Worm (Caenorhabditis elegans) whole organism, L1 larva: ENCODE measurements around the gene bgal-1.
A peak's percentile ranks its signal among the peaks of the same experiment; 100 is the strongest.

ENCODE experiments used
- C04F5.9 ChIP-seq: sonication (generic microtip); optimal IDR thresholded peaks from 2 replicates; lab custom pipeline; 2016; ENCODE audit warnings: missing genetic modification characterization, missing compliant biosample characterization
- C34B4.2 ChIP-seq: sonication (generic microtip); optimal IDR thresholded peaks from 2 replicates; lab custom pipeline; 2017; ENCODE audit warnings: mild to moderate bottlenecking, missing genetic modification characterization, missing compliant biosample characterization
- F16B12.6 ChIP-seq: fragments of 150-350 bp; optimal IDR thresholded peaks from 2 replicates; lab custom pipeline; 2014; ENCODE audit warnings: missing biosample characterization, missing genetic modification characterization
- aha-1 ChIP-seq: fragments of 150-350 bp; optimal IDR thresholded peaks from 2 replicates; lab custom pipeline; 2014; ENCODE audit warnings: missing biosample characterization, missing genetic modification characterization
- alr-1 ChIP-seq: fragments of 200-800 bp; sonication (Bioruptor generic); optimal IDR thresholded peaks from 2 replicates; lab custom pipeline; 2018; ENCODE audit warnings: borderline replicate concordance, mild to moderate bottlenecking, missing genetic modification characterization, missing compliant biosample characterization
- blmp-1 ChIP-seq: fragments of 150-350 bp; optimal IDR thresholded peaks from 2 replicates; lab custom pipeline; 2014; ENCODE audit warnings: missing biosample characterization, missing genetic modification characterization
- ceh-63 ChIP-seq: fragments of 200-800 bp; sonication (Bioruptor generic); optimal IDR thresholded peaks from 2 replicates; lab custom pipeline; 2018; ENCODE audit warnings: mild to moderate bottlenecking, missing genetic modification characterization, missing compliant biosample characterization
- ceh-8 ChIP-seq: fragments of 200-800 bp; sonication (Bioruptor generic); optimal IDR thresholded peaks from 2 replicates; lab custom pipeline; 2018; ENCODE audit warnings: mild to moderate bottlenecking, missing genetic modification characterization, moderate library complexity, missing compliant biosample characterization
- ceh-82 ChIP-seq, 3 experiments: fragments of 150-350 bp in 1 of 3; sonication (generic microtip) in 2 of 3; optimal IDR thresholded peaks; 2 replicates each; lab custom pipeline; 2014 to 2017; ENCODE audit warnings: missing biosample characterization in 3 of 3, missing genetic modification characterization in 3 of 3
- ces-1 ChIP-seq: fragments of 150-350 bp; optimal IDR thresholded peaks from 2 replicates; lab custom pipeline; 2014; ENCODE audit warnings: missing biosample characterization, missing genetic modification reagents, missing genetic modification characterization
- dsc-1 ChIP-seq: sonication (generic microtip); optimal IDR thresholded peaks from 2 replicates; lab custom pipeline; 2016; ENCODE audit warnings: mild to moderate bottlenecking, missing genetic modification characterization, missing compliant biosample characterization
- efl-1 ChIP-seq, 4 experiments: fragments of 150-350 bp; optimal IDR thresholded peaks in 3 of 4; peaks in 1 of 4; 1 replicate in 1 of 4; 2 replicates in 3 of 4; lab custom pipeline; 2014; ENCODE audit warnings: missing biosample characterization in 2 of 4, missing genetic modification characterization in 2 of 4, missing genetic modification reagents in 2 of 4
- egl-27 ChIP-seq, 2 experiments: fragments of 150-350 bp in 1 of 2; sonication (generic microtip); optimal IDR thresholded peaks; 3 replicates each; lab custom pipeline; 2017 to 2018; ENCODE audit warnings: missing biosample characterization in 2 of 2, missing genetic modification characterization in 2 of 2, missing genetic modification reagents in 2 of 2
- elt-2 ChIP-seq: sonication (generic microtip); optimal IDR thresholded peaks from 2 replicates; lab custom pipeline; 2016; ENCODE audit warnings: missing genetic modification characterization, mild to moderate bottlenecking, inconsistent platforms, missing compliant biosample characterization, missing genetic modification reagents
- elt-3 ChIP-seq, 6 experiments: fragments of 150-350 bp in 1 of 6; sonication (generic microtip); optimal IDR thresholded peaks; 2 replicates each; lab custom pipeline; 2017 to 2018; ENCODE audit warnings: missing biosample characterization in 6 of 6, missing genetic modification characterization in 6 of 6, inconsistent platforms in 1 of 6
- fkh-10 ChIP-seq: sonication (generic microtip); optimal IDR thresholded peaks from 2 replicates; lab custom pipeline; 2017; ENCODE audit warnings: missing biosample characterization, missing genetic modification reagents, missing genetic modification characterization
- fos-1 ChIP-seq: fragments of 150-350 bp; optimal IDR thresholded peaks from 2 replicates; lab custom pipeline; 2014; ENCODE audit warnings: missing biosample characterization, missing genetic modification characterization
- hlh-4 ChIP-seq: sonication (generic microtip); optimal IDR thresholded peaks from 2 replicates; lab custom pipeline; 2016; ENCODE audit warnings: mild to moderate bottlenecking, missing genetic modification characterization, missing compliant biosample characterization
- hpl-2 ChIP-seq: fragments of 150-350 bp; optimal IDR thresholded peaks from 2 replicates; lab custom pipeline; 2014; ENCODE audit warnings: missing biosample characterization, missing genetic modification reagents, missing genetic modification characterization
- irx-1 ChIP-seq: sonication (generic microtip); optimal IDR thresholded peaks from 2 replicates; lab custom pipeline; 2016; ENCODE audit warnings: missing genetic modification characterization, missing compliant biosample characterization
- jun-1 ChIP-seq: fragments of 150-350 bp; optimal IDR thresholded peaks from 2 replicates; lab custom pipeline; 2014; ENCODE audit warnings: missing biosample characterization, missing genetic modification reagents, missing genetic modification characterization
- lin-14 ChIP-seq: fragments of 200-800 bp; sonication (Bioruptor generic); optimal IDR thresholded peaks from 2 replicates; lab custom pipeline; 2018; ENCODE audit warnings: mild to moderate bottlenecking, missing genetic modification characterization, moderate library complexity, missing compliant biosample characterization
- lin-35 ChIP-seq, 2 experiments: fragments of 150-350 bp; optimal IDR thresholded peaks; 2 replicates each; lab custom pipeline; 2014; ENCODE audit warnings: missing biosample characterization in 2 of 2, missing genetic modification characterization in 2 of 2, missing genetic modification reagents in 2 of 2
- lir-3 ChIP-seq: sonication (generic microtip); optimal IDR thresholded peaks from 2 replicates; lab custom pipeline; 2016; ENCODE audit warnings: mild to moderate bottlenecking, missing genetic modification characterization, moderate library complexity, missing compliant biosample characterization; ENCODE audit not compliant: poor library complexity
- lsy-2 ChIP-seq, 2 experiments: fragments of 150-350 bp; optimal IDR thresholded peaks; 2 replicates each; lab custom pipeline; 2014; ENCODE audit warnings: missing biosample characterization in 2 of 2, missing genetic modification characterization in 2 of 2
- mab-9 ChIP-seq: fragments of 200-800 bp; sonication (Bioruptor generic); IDR thresholded peaks from 2 replicates; pipeline ENCODE4 v1.3.6; 2022; ENCODE audit warnings: missing genetic modification reagents, missing genetic modification characterization, missing compliant biosample characterization
- mep-1 ChIP-seq: fragments of 150-350 bp; optimal IDR thresholded peaks from 2 replicates; lab custom pipeline; 2014; ENCODE audit warnings: missing biosample characterization, missing genetic modification characterization
- nhr-19 ChIP-seq: fragments of 200-800 bp; sonication (Bioruptor generic); conservative IDR thresholded peaks from 2 replicates; pipeline ENCODE4 v1.3.6; 2022; ENCODE audit warnings: missing genetic modification characterization, missing compliant biosample characterization
- nhr-20 ChIP-seq: sonication (generic microtip); optimal IDR thresholded peaks from 2 replicates; lab custom pipeline; 2016; ENCODE audit warnings: mild to moderate bottlenecking, missing genetic modification characterization, missing compliant biosample characterization
- nhr-47 ChIP-seq: sonication (generic microtip); optimal IDR thresholded peaks from 2 replicates; lab custom pipeline; 2016; ENCODE audit warnings: mild to moderate bottlenecking, missing genetic modification characterization, moderate library complexity, missing compliant biosample characterization
- nhr-77 ChIP-seq: fragments of 150-350 bp; optimal IDR thresholded peaks from 2 replicates; lab custom pipeline; 2014; ENCODE audit warnings: missing biosample characterization, missing genetic modification characterization
- nhr-84 ChIP-seq: sonication (generic microtip); optimal IDR thresholded peaks from 2 replicates; lab custom pipeline; 2017; ENCODE audit warnings: missing biosample characterization, missing genetic modification characterization
- nhr-85 ChIP-seq: sonication (generic microtip); peaks from one replicate; lab custom pipeline; 2016; ENCODE audit warnings: missing genetic modification characterization, inconsistent platforms, missing compliant biosample characterization
- snu-23 ChIP-seq: sonication (generic microtip); optimal IDR thresholded peaks from 2 replicates; lab custom pipeline; 2016; ENCODE audit warnings: missing genetic modification characterization, missing compliant biosample characterization
- sup-37 ChIP-seq: fragments of 200-800 bp; sonication (Bioruptor generic); optimal IDR thresholded peaks from 2 replicates; lab custom pipeline; 2018; ENCODE audit warnings: mild to moderate bottlenecking, missing genetic modification characterization, missing compliant biosample characterization
- tlp-1 ChIP-seq: fragments of 150-350 bp; optimal IDR thresholded peaks from 2 replicates; lab custom pipeline; 2014; ENCODE audit warnings: missing biosample characterization, missing genetic modification characterization
- unc-130 ChIP-seq: fragments of 150-350 bp; optimal IDR thresholded peaks from 2 replicates; lab custom pipeline; 2017; ENCODE audit warnings: missing biosample characterization, missing genetic modification characterization, inconsistent platforms
- unc-30 ChIP-seq: sonication (generic microtip); optimal IDR thresholded peaks from 2 replicates; lab custom pipeline; 2017; ENCODE audit warnings: missing biosample characterization, missing genetic modification characterization
- unc-86 ChIP-seq: sonication (generic microtip); optimal IDR thresholded peaks from 2 replicates; lab custom pipeline; 2016; ENCODE audit warnings: missing genetic modification characterization, missing compliant biosample characterization
- xbp-1 ChIP-seq: sonication (generic microtip); optimal IDR thresholded peaks from 2 replicates; lab custom pipeline; 2016; ENCODE audit warnings: missing genetic modification characterization, missing compliant biosample characterization
- zag-1 ChIP-seq: fragments of 150-350 bp; optimal IDR thresholded peaks from 2 replicates; lab custom pipeline; 2014; ENCODE audit warnings: missing biosample characterization, missing genetic modification characterization
- ztf-11 ChIP-seq, 2 experiments: sonication (generic microtip); optimal IDR thresholded peaks; 2 replicates each; lab custom pipeline; 2016 to 2017; ENCODE audit warnings: missing genetic modification characterization in 2 of 2, missing biosample characterization in 1 of 2, missing compliant biosample characterization in 1 of 2

bgal-1 gene

DNA sequence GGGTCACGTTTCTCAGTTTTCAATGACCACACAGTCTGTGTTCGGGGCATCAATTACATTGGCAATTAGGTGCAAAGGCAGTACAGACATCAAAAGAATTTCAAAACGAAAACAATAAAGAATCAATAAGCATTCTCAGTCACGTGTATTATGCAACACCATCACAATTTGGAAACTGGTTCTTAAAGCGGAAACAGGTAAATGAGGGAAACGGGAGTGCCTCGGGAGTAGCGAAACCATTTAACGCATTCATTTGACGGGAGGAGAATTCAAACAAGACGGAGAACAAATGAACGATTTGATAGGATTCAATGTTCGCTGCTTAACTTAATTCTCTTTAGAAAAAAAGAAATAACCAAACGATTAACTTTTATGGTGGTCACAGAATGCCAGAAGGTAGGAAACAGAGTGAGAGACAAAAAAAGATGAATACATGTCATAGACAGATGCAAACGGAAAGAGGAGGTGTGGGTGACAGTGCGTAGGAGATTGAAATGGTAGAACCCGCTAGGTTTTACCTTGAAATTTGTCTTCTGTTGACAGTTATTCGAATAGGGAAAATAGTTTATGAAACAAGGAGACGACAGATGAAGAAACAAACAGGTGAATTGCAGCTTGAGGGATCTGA is 29.1 kb downstream of the bgal-1 start (continued):
- TF ChIP-seq ceh-82 (tag; optimal IDR thresholded peaks at IDR 0.05; lab: Kevin White, UChicago) (peak in 1 of 3 experiments; percentile 17), sup-37 (GFP tag; lab: Kevin White, UChicago) (no peak)

DNA sequence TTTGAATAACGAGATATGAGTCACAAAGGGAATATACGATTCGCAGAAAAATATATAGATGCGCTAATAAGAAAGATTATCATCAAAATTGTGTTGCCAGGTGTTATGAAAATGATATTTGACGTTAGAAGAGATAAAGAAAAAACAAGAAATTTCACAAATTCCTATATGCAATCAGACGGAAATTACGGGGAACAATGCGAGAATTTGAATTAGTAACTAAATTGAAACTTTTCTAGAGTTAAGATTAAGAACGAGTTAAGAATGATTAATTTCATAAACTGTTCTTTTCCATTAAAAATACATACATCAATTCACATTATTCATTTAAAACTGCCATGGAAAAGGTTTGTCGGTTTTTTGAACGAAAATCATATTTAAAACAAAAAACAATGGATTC is 29.7 kb downstream of the bgal-1 start, which contains the start of gene clc-6:
clc-6 (minus strand) TSS at position 101 of the 400 bp plus-strand sequence.
- no peak for TF ChIP-seq nhr-19
- TF ChIP-seq dsc-1 (tag; lab: Kevin White, UChicago) = peak; percentile 31
- no peak for TF ChIP-seq alr-1
- TF ChIP-seq ztf-11 (tag; optimal IDR thresholded peaks at IDR 0.05; lab: Kevin White, UChicago) = no peak
- TF ChIP-seq, all 84 proteins: peak for 1

DNA sequence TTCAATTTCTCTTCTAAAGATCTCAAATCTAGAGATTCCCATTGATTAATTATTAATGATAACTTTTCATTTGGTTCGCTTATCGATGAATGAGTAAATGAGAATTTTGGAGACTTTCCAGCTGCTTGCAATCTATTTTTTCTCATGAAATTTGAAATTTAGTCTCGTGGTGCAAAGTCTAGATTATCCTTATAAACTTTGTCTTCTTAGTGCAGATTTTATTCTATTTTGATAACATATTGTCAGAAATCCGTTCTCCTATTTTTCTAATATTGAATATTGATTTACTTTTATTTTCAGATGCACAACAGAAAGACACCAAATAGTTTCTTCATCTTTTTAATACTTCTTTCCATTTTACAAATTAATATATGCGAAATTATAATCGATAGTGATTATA is 34.8 kb downstream of the bgal-1 start, which contains the start of gene lgc-49:
lgc-49 (plus strand) TSS at position 301 of the 400 bp plus-strand sequence.
- TF ChIP-seq irx-1 (tag; lab: Kevin White, UChicago) (no peak), ces-1 (GFP tag; lab: Kevin White, UChicago) (no peak), tlp-1 (no peak), blmp-1 (tag; lab: Kevin White, UChicago) (no peak), fos-1 (tag; lab: Kevin White, UChicago) (no peak)

DNA sequence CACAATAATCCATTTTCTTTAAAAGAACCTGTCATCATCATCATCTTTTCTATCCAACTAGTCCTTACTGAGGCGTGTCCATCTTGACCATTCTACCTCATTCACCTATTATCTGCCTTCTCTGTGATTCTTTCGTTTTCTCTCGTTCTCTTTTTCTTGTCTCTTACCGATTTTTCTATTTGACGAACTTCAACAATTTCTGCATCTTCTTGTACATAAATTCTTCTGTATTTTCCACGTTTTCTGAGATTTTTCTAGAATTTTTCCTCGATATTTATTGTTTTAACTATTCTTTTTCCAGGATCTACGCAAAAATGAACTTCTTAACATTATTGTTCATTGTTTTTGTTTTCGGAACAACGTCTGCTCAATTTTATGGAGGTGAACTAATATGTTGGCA is 42.9 kb downstream of the bgal-1 start, which contains the start of gene cnc-10:
cnc-10 (plus strand) TSS at position 301 of the 400 bp plus-strand sequence.
- no peak for TF ChIP-seq lir-3 (tag; lab: Kevin White, UChicago)
- no peak for TF ChIP-seq jun-1 (tag; lab: Kevin White, UChicago)
- TF ChIP-seq lsy-2 (tag; optimal IDR thresholded peaks at IDR 0.05; lab: Kevin White, UChicago) = no peak
- no peak for TF ChIP-seq fos-1 (tag; lab: Kevin White, UChicago)
- TF ChIP-seq ceh-63 (GFP tag; lab: Kevin White, UChicago) = no peak
- TF ChIP-seq nhr-47 (tag; lab: Kevin White, UChicago) = no peak
- TF ChIP-seq nhr-77 (tag; lab: Kevin White, UChicago) = no peak
- TF ChIP-seq aha-1 (tag; lab: Kevin White, UChicago) = no peak
- no peak for TF ChIP-seq efl-1 (optimal IDR thresholded peaks at IDR 0.05; lab: Kevin White, UChicago)
- no peak for TF ChIP-seq efl-1 (GFP tag; optimal IDR thresholded peaks at IDR 0.05 in 1 of 2; lab: Kevin White, UChicago)
- TF ChIP-seq snu-23 (GFP tag; lab: Kevin White, UChicago) = peak; percentile 16
- peak; percentile 11 for TF ChIP-seq lin-14 (GFP tag; lab: Kevin White, UChicago)
- TF ChIP-seq mab-9 (GFP tag; lab: Robert Waterston, UW) = no peak
- peak in 1 of 6 experiments; percentile 18 for TF ChIP-seq elt-3 (tag; optimal IDR thresholded peaks at IDR 0.05; lab: Kevin White, UChicago)
- no peak for TF ChIP-seq unc-30 (tag; lab: Kevin White, UChicago)
- TF ChIP-seq elt-2 (tag; lab: Kevin White, UChicago) = no peak
- TF ChIP-seq F16B12.6 = no peak
- peak; percentile 42 for TF ChIP-seq blmp-1 (tag; lab: Kevin White, UChicago)
- TF ChIP-seq egl-27 (tag; optimal IDR thresholded peaks at IDR 0.05; lab: Kevin White, UChicago) = no peak

DNA sequence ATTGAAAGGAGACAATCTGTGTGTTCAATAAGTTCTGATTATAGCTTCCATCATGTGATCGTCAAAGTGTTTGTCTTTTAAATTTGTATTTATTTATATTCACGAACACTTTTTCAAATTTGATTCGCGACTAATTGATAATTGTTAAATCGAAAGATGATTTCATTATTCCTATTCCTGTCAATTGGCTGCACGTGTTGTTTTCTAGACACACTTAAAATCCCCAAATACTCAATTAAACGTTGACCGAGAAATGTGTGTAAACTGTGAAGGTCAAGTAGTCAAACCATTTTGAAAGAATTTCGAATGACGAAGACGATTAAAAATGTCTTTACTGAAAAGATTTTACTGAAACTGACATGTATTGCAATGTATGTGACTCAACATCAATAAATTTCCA is 44.9 kb downstream of the bgal-1 start:
- peak; percentile 24 for TF ChIP-seq nhr-20 (tag; lab: Kevin White, UChicago)
- no peak for TF ChIP-seq ztf-11 (tag; optimal IDR thresholded peaks at IDR 0.05; lab: Kevin White, UChicago)
- TF ChIP-seq xbp-1 = no peak
- no peak for TF ChIP-seq C04F5.9 (tag; lab: Kevin White, UChicago)
- no peak for TF ChIP-seq ces-1 (GFP tag; lab: Kevin White, UChicago)
- no peak for TF ChIP-seq ceh-8 (GFP tag; lab: Kevin White, UChicago)
- TF ChIP-seq unc-86 (tag; lab: Kevin White, UChicago) = no peak
- TF ChIP-seq nhr-84 (tag; lab: Kevin White, UChicago) = no peak
- no peak for TF ChIP-seq fkh-10 (GFP tag; lab: Kevin White, UChicago)
- no peak for TF ChIP-seq hpl-2 (GFP tag; lab: Kevin White, UChicago)
- no peak for TF ChIP-seq C34B4.2 (tag; lab: Kevin White, UChicago)
- TF ChIP-seq zag-1 (tag; lab: Kevin White, UChicago) = no peak
- TF ChIP-seq lin-35 (GFP tag; optimal IDR thresholded peaks at IDR 0.05; lab: Kevin White, UChicago) = no peak
- no peak for TF ChIP-seq mep-1
- no peak for TF ChIP-seq lsy-2 (tag; optimal IDR thresholded peaks at IDR 0.05; lab: Kevin White, UChicago)
- no peak for TF ChIP-seq hlh-4 (tag; lab: Kevin White, UChicago)
- no peak for TF ChIP-seq elt-2 (tag; lab: Kevin White, UChicago)
- TF ChIP-seq irx-1 (tag; lab: Kevin White, UChicago) = no peak
- peak in 1 of 6 experiments; percentile 3 for TF ChIP-seq elt-3 (tag; optimal IDR thresholded peaks at IDR 0.05; lab: Kevin White, UChicago)
- TF ChIP-seq nhr-85 (tag; lab: Kevin White, UChicago) = peak; percentile 89
- TF ChIP-seq nhr-77 (tag; lab: Kevin White, UChicago) = no peak
- no peak for TF ChIP-seq egl-27 (tag; optimal IDR thresholded peaks at IDR 0.05; lab: Kevin White, UChicago)
- TF ChIP-seq unc-130 (tag; lab: Kevin White, UChicago) = no peak
